Fruit fly (Drosophila melanogaster) whole organism, prepupa: Measurements from ENCODE around the gene RpS14a.

Experiments
- Blimp-1 ChIP-seq: fragments of 200-800 bp; sonication (Bioruptor generic); optimal IDR thresholded peaks from 3 replicates; lab custom pipeline; 2017; ENCODE audit warnings: missing biosample characterization, missing genetic modification characterization, mild to moderate bottlenecking, moderate library complexity, missing genetic modification reagents
- CG10631 ChIP-seq: fragments of 200-800 bp; sonication (Bioruptor generic); optimal IDR thresholded peaks from 2 replicates; lab custom pipeline; 2016; ENCODE audit warnings: missing biosample characterization, missing genetic modification characterization
- CG10669 ChIP-seq: fragments of 200-800 bp; sonication (Bioruptor generic); optimal IDR thresholded peaks from 3 replicates; lab custom pipeline; 2018; ENCODE audit warnings: missing biosample characterization, mild to moderate bottlenecking, missing genetic modification characterization, moderate library complexity
- CG11902 ChIP-seq: fragments of 200-800 bp; sonication (Bioruptor generic); optimal IDR thresholded peaks from 3 replicates; lab custom pipeline; 2016; ENCODE audit warnings: missing biosample characterization, missing genetic modification characterization
- CG15336 ChIP-seq: fragments of 200-800 bp; sonication (Bioruptor generic); IDR thresholded peaks from 2 replicates; pipeline ENCODE4 v1.3.6; 2022; ENCODE audit warnings: missing biosample characterization, missing genetic modification characterization
- CG1621 ChIP-seq: fragments of 200-800 bp; sonication (Bioruptor generic); optimal IDR thresholded peaks from 3 replicates; lab custom pipeline; 2018; ENCODE audit warnings: missing biosample characterization, mild to moderate bottlenecking, missing genetic modification characterization
- CG16779 ChIP-seq: fragments of 200-800 bp; sonication (Bioruptor generic); optimal IDR thresholded peaks from 3 replicates; lab custom pipeline; 2017; ENCODE audit warnings: missing biosample characterization, mild to moderate bottlenecking, missing genetic modification characterization
- CG31627 ChIP-seq: fragments of 200-800 bp; sonication (Bioruptor generic); optimal IDR thresholded peaks from 3 replicates; lab custom pipeline; 2016; ENCODE audit warnings: missing biosample characterization, missing genetic modification characterization
- CG32006 ChIP-seq: fragments of 200-800 bp; sonication (Bioruptor generic); optimal IDR thresholded peaks from 3 replicates; lab custom pipeline; 2017; ENCODE audit warnings: missing biosample characterization, mild to moderate bottlenecking, missing genetic modification characterization
- CG34406 ChIP-seq: fragments of 200-800 bp; sonication (Bioruptor generic); optimal IDR thresholded peaks from 3 replicates; lab custom pipeline; 2016; ENCODE audit warnings: missing biosample characterization, missing genetic modification characterization
- CG4318 ChIP-seq: fragments of 200-800 bp; sonication (Bioruptor generic); optimal IDR thresholded peaks from 3 replicates; lab custom pipeline; 2017; ENCODE audit warnings: missing biosample characterization, mild to moderate bottlenecking, missing genetic modification characterization
- CG6163 ChIP-seq: fragments of 200-800 bp; sonication (Bioruptor generic); IDR thresholded peaks from 3 replicates; pipeline ENCODE4 v1.3.6; 2022; ENCODE audit warnings: missing biosample characterization, missing genetic modification characterization
- CG6276 ChIP-seq: fragments of 200-800 bp; sonication (Bioruptor generic); optimal IDR thresholded peaks from 2 replicates; lab custom pipeline; 2017; ENCODE audit warnings: missing biosample characterization, mild to moderate bottlenecking, missing genetic modification characterization
- CG6792 ChIP-seq: fragments of 200-800 bp; sonication (Bioruptor generic); optimal IDR thresholded peaks from 3 replicates; lab custom pipeline; 2016; ENCODE audit warnings: missing biosample characterization, missing genetic modification characterization
- CG6808 ChIP-seq: fragments of 200-800 bp; sonication (Bioruptor generic); optimal IDR thresholded peaks from 3 replicates; lab custom pipeline; 2017; ENCODE audit warnings: missing biosample characterization, missing genetic modification characterization, mild to moderate bottlenecking, moderate library complexity, missing genetic modification reagents
- CG7368 ChIP-seq: fragments of 200-800 bp; sonication (Bioruptor generic); optimal IDR thresholded peaks from 3 replicates; lab custom pipeline; 2016; ENCODE audit warnings: missing biosample characterization, missing genetic modification characterization
- CG8319 ChIP-seq: fragments of 200-800 bp; sonication (Bioruptor generic); optimal IDR thresholded peaks from 3 replicates; lab custom pipeline; 2016; ENCODE audit warnings: missing biosample characterization, missing genetic modification characterization
- CG8632 ChIP-seq: fragments of 200-800 bp; sonication (Bioruptor generic); optimal IDR thresholded peaks from 3 replicates; lab custom pipeline; 2016; ENCODE audit warnings: missing biosample characterization, missing genetic modification characterization
- CG9139 ChIP-seq: fragments of 200-800 bp; sonication (Bioruptor generic); optimal IDR thresholded peaks from 3 replicates; lab custom pipeline; 2017; ENCODE audit warnings: missing biosample characterization, mild to moderate bottlenecking, missing genetic modification characterization
- Eip78C ChIP-seq: fragments of 200-800 bp; sonication (Bioruptor generic); peaks from one replicate; lab custom pipeline; 2016; ENCODE audit warnings: missing biosample characterization, missing genetic modification characterization
- Eip93F ChIP-seq: fragments of 200-800 bp; sonication (Bioruptor generic); optimal IDR thresholded peaks from 2 replicates; lab custom pipeline; 2016; ENCODE audit warnings: missing biosample characterization, mild to moderate bottlenecking, missing genetic modification characterization
- Ets21C ChIP-seq: fragments of 200-800 bp; sonication (Bioruptor generic); optimal IDR thresholded peaks from 3 replicates; lab custom pipeline; 2016; ENCODE audit warnings: missing biosample characterization, missing genetic modification characterization
- Ets96B ChIP-seq: fragments of 200-800 bp; optimal IDR thresholded peaks from 2 replicates; lab custom pipeline; 2019; ENCODE audit warnings: missing biosample characterization, mild to moderate bottlenecking, missing genetic modification characterization, moderate library complexity
- Hr39 ChIP-seq: fragments of 200-800 bp; sonication (Bioruptor generic); optimal IDR thresholded peaks from 2 replicates; lab custom pipeline; 2016; ENCODE audit warnings: missing biosample characterization, missing genetic modification characterization
- Lpt ChIP-seq: fragments of 200-800 bp; sonication (Bioruptor generic); optimal IDR thresholded peaks from 3 replicates; lab custom pipeline; 2016; ENCODE audit warnings: missing biosample characterization, missing genetic modification characterization
- Smox ChIP-seq: fragments of 200-800 bp; sonication (Bioruptor generic); optimal IDR thresholded peaks from 3 replicates; lab custom pipeline; 2016; ENCODE audit warnings: missing biosample characterization, missing genetic modification characterization
- Sox102F ChIP-seq: fragments of 200-800 bp; sonication (Bioruptor generic); optimal IDR thresholded peaks from 2 replicates; lab custom pipeline; 2016; ENCODE audit warnings: missing biosample characterization, mild to moderate bottlenecking, missing genetic modification characterization
- Sox14 ChIP-seq: fragments of 200-800 bp; sonication (Bioruptor generic); optimal IDR thresholded peaks from 3 replicates; lab custom pipeline; 2016; ENCODE audit warnings: missing biosample characterization, missing genetic modification characterization
- achi ChIP-seq: fragments of 200-800 bp; sonication (Bioruptor generic); optimal IDR thresholded peaks from 3 replicates; lab custom pipeline; 2016; ENCODE audit warnings: missing biosample characterization, missing genetic modification characterization
- acj6 ChIP-seq: fragments of 200-800 bp; sonication (Bioruptor generic); optimal IDR thresholded peaks from 3 replicates; lab custom pipeline; 2016; ENCODE audit warnings: missing biosample characterization, missing genetic modification characterization
- cyc ChIP-seq: fragments of 200-800 bp; sonication (Bioruptor generic); optimal IDR thresholded peaks from 3 replicates; lab custom pipeline; 2016; ENCODE audit warnings: missing biosample characterization, missing genetic modification characterization
- dac ChIP-seq: fragments of 200-800 bp; sonication (Bioruptor generic); optimal IDR thresholded peaks from 2 replicates; lab custom pipeline; 2017; ENCODE audit warnings: missing biosample characterization, mild to moderate bottlenecking, missing genetic modification characterization
- dsx ChIP-seq: fragments of 200-800 bp; optimal IDR thresholded peaks from 3 replicates; lab custom pipeline; 2019; ENCODE audit warnings: missing biosample characterization, mild to moderate bottlenecking, missing genetic modification characterization, moderate library complexity; ENCODE audit not compliant: poor library complexity, severe bottlenecking
- eg ChIP-seq: fragments of 200-800 bp; sonication (Bioruptor generic); IDR thresholded peaks from 3 replicates; pipeline ENCODE4 v1.3.6; 2022; ENCODE audit warnings: missing biosample characterization, missing genetic modification characterization
- fd59A ChIP-seq: fragments of 200-800 bp; sonication (Bioruptor generic); optimal IDR thresholded peaks from 2 replicates; lab custom pipeline; 2017; ENCODE audit warnings: missing biosample characterization, mild to moderate bottlenecking, missing genetic modification characterization, missing genetic modification reagents
- fd85E ChIP-seq: fragments of 200-800 bp; sonication (Bioruptor generic); optimal IDR thresholded peaks from 3 replicates; lab custom pipeline; 2016; ENCODE audit warnings: missing biosample characterization, missing genetic modification characterization
- salr ChIP-seq, 2 experiments: fragments of 200-800 bp; sonication (Bioruptor generic); optimal IDR thresholded peaks; 3 replicates each; lab custom pipeline; 2016 to 2018; ENCODE audit warnings: missing biosample characterization in 2 of 2, missing genetic modification characterization in 2 of 2, mild to moderate bottlenecking in 1 of 2
- spab ChIP-seq: fragments of 200-800 bp; sonication (Bioruptor generic); optimal IDR thresholded peaks from 2 replicates; lab custom pipeline; 2017; ENCODE audit warnings: missing biosample characterization, mild to moderate bottlenecking, missing genetic modification characterization, missing genetic modification reagents
- ss ChIP-seq, 2 experiments: fragments of 200-800 bp; sonication (Bioruptor generic); optimal IDR thresholded peaks; 2 replicates in 1 of 2; 3 replicates in 1 of 2; lab custom pipeline; 2017 to 2018; ENCODE audit warnings: mild to moderate bottlenecking in 2 of 2, missing biosample characterization in 2 of 2, missing genetic modification characterization in 2 of 2, moderate library complexity in 1 of 2
- svp ChIP-seq: fragments of 200-800 bp; sonication (Bioruptor generic); peaks from one replicate; lab custom pipeline; 2016; ENCODE audit warnings: missing biosample characterization, missing genetic modification characterization
- topi ChIP-seq: fragments of 200-800 bp; sonication (Bioruptor generic); optimal IDR thresholded peaks from 3 replicates; lab custom pipeline; 2016; ENCODE audit warnings: missing biosample characterization, missing genetic modification characterization

Gene RpS14a

DNA sequence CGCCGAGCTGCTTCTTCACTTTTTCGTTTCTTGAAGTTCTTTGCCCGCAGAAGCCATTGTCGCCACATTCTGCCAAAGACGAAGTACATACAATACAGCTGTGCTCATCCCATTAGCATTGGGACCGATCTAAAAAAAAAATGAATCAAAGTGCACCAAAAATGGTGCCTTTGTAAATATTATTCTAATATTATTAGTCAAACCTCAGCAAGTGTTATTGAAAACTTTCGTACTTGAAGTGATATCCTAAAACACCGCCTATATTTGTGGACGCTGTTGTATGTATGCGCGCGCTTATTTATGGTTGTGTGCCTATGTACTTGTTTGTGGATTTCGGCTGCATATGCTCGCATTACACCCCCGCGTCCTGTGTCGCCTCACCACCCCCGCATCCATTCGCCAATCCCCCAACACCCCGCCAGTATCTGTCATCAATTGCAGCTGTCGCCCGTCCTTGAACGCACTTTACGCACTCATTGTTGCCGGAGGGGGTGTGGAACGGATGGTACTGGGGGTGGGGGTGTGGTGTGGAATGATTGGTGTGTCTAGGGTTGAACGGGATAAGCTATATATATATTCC, 38.9 kb downstream of the RpS14a start (continued):
- TF ChIP-seq Eip93F (GFP tag; lab: Kevin White, UChicago) (peak; percentile 71), CG6276 (GFP tag; lab: Kevin White, UChicago) (peak; percentile 81), achi (peak; percentile 87), CG15336 (GFP tag; lab: Robert Waterston, UW) (peak; percentile 90), Ets96B (tag; lab: Kevin White, UChicago) (peak; percentile 88), Blimp-1 (GFP tag; lab: Kevin White, UChicago) (peak; percentile 67), CG32006 (GFP tag; lab: Kevin White, UChicago) (peak; percentile 88), CG6808 (GFP tag; lab: Kevin White, UChicago) (peak; percentile 92), acj6 (peak; percentile 89), CG4318 (GFP tag; lab: Kevin White, UChicago) (peak; percentile 66), fd85E (GFP tag; lab: Kevin White, UChicago) (peak; percentile 77), CG8319 (GFP tag; lab: Kevin White, UChicago) (peak; percentile 74), salr (GFP tag; optimal IDR thresholded peaks at IDR 0.05; lab: Kevin White, UChicago) (peak; percentile 59 to 87)

dm6 chrX:7973325-7973954, 39.9 kb downstream of the RpS14a start:
- TF ChIP-seq dsx (GFP tag; lab: Kevin White, UChicago) = peak; percentile 40
- peak; percentile 95 for TF ChIP-seq Blimp-1 (GFP tag; lab: Kevin White, UChicago)
- no peak for TF ChIP-seq topi (GFP tag; lab: Kevin White, UChicago)
- TF ChIP-seq CG9139 = peak; percentile 78
- TF ChIP-seq CG32006 (GFP tag; lab: Kevin White, UChicago) = no peak
- TF ChIP-seq CG7368 (GFP tag; lab: Kevin White, UChicago) = no peak
- peak; percentile 27 for TF ChIP-seq CG10669 (GFP tag; lab: Kevin White, UChicago)
- peak; percentile 68 for TF ChIP-seq Eip78C
- peak; percentile 17 for TF ChIP-seq Lpt (GFP tag; lab: Kevin White, UChicago)
- TF ChIP-seq CG6808 (GFP tag; lab: Kevin White, UChicago) = peak; percentile 76
- no peak for TF ChIP-seq CG16779 (tag; lab: Kevin White, UChicago)
- peak; percentile 29 for TF ChIP-seq Sox102F (GFP tag; lab: Kevin White, UChicago)
- TF ChIP-seq achi = no peak
- TF ChIP-seq Hr39 (GFP tag; lab: Kevin White, UChicago) = no peak
- TF ChIP-seq svp (GFP tag; lab: Kevin White, UChicago) = no peak
- TF ChIP-seq Smox (GFP tag; lab: Kevin White, UChicago) = no peak
- no peak for TF ChIP-seq Ets21C
- no peak for TF ChIP-seq fd85E (GFP tag; lab: Kevin White, UChicago)
- TF ChIP-seq ss (GFP tag; optimal IDR thresholded peaks at IDR 0.05; lab: Kevin White, UChicago) = peak; percentile 74 to 79
- no peak for TF ChIP-seq eg (GFP tag; lab: Robert Waterston, UW)
- peak; percentile 17 for TF ChIP-seq Ets96B (tag; lab: Kevin White, UChicago)
- peak; percentile 60; the same call in 1 of the 3 replicates for TF ChIP-seq CG6163 (GFP tag; lab: Robert Waterston, UW)
- TF ChIP-seq spab (GFP tag; lab: Kevin White, UChicago) = peak; percentile 37
- TF ChIP-seq CG34406 (GFP tag; lab: Kevin White, UChicago) = no peak
- TF ChIP-seq CG1621 (tag; lab: Kevin White, UChicago) = peak; percentile 42

DNA sequence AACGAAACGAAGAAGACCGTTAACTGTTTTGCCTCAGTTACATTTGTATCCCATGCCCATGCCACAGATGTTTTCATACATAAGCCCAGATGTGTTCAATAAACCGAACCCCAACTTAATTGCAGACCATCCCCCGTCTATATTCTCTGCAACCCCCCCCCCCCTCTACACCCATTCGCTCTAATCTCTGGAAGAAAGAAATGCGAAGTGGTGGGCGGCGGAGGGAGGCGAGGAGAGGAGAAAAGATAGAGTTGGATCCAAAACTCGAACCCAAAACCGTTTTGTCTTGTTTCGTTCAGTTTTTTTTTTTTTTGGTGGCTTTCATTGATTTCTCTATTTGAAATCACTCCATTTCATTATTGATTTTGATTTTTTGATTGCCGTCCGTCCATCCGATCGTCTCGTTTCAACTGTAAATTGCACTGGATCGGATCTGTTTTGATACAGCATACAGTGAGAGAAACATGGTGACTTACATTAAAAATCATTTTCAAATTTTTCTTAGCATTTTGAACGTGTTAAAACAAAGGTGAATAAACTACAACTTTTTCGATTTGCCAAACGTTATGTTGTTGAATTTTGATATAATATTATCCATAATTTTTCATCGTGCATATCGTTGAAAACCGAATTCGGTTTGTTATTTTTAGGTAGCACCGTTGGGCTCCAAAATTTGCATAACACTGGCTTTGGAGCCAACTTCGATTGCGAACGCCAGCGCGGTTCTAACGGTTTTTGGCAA, 42.1 kb downstream of the RpS14a start:
- peak; percentile 87 for TF ChIP-seq Eip78C
- TF ChIP-seq CG31627 (GFP tag; lab: Kevin White, UChicago) = peak; percentile 39
- TF ChIP-seq Smox (GFP tag; lab: Kevin White, UChicago) = peak; percentile 31
- TF ChIP-seq CG6792 (GFP tag; lab: Kevin White, UChicago) = peak; percentile 24
- TF ChIP-seq dac (GFP tag; lab: Kevin White, UChicago) = peak; percentile 1
- TF ChIP-seq fd59A = no peak
- no peak for TF ChIP-seq CG1621 (tag; lab: Kevin White, UChicago)
- peak; percentile 33 for TF ChIP-seq CG10631 (GFP tag; lab: Kevin White, UChicago)
- TF ChIP-seq CG6163 (GFP tag; lab: Robert Waterston, UW) = peak; percentile 60; the same call in 2 of the 3 replicates
- TF ChIP-seq Ets96B (tag; lab: Kevin White, UChicago) = peak; percentile 7
- no peak for TF ChIP-seq CG7368 (GFP tag; lab: Kevin White, UChicago)
- peak; percentile 61 for TF ChIP-seq topi (GFP tag; lab: Kevin White, UChicago)
- TF ChIP-seq cyc (GFP tag; lab: Kevin White, UChicago) = peak; percentile 37
- peak; percentile 39 for TF ChIP-seq Hr39 (GFP tag; lab: Kevin White, UChicago)
- no peak for TF ChIP-seq Eip93F (GFP tag; lab: Kevin White, UChicago)
- peak; percentile 39 for TF ChIP-seq achi
- peak; percentile 60; the same call in 2 of the 3 replicates for TF ChIP-seq eg (GFP tag; lab: Robert Waterston, UW)
- TF ChIP-seq dsx (GFP tag; lab: Kevin White, UChicago) = no peak
- no peak for TF ChIP-seq CG11902 (GFP tag; lab: Kevin White, UChicago)
- TF ChIP-seq CG9139 = no peak
- peak; percentile 17 for TF ChIP-seq CG10669 (GFP tag; lab: Kevin White, UChicago)
- TF ChIP-seq Sox14 (GFP tag; lab: Kevin White, UChicago) = peak; percentile 31
- TF ChIP-seq CG8632 (GFP tag; lab: Kevin White, UChicago) = peak; percentile 27
